Worm (Caenorhabditis elegans): ENCODE measurements around the gene F32D8.7.

DNA sequence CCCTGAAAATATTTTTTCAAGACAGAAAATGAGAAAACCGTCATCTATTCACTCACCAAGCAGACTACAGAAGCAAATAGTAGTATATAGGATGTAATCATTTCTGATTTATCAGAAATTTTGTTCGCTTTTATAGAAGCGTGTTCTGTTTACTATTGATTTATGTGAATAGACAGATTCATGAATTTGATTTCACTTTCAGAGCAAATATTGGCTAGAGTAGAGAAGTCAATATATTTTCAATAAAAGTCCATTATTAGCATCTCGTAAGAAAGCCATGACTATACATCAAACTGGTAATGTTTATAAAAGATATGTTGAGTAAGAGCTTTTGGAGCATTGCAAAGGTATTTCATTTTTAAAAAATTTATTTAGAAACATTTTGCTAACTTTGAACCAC is 33.0 kb downstream of the F32D8.7 start, which contains the start of gene scvp-1:
- TF ChIP-seq pes-1 (GFP tag; IDR thresholded peaks at IDR 0.05) (no peak), ama-1 (optimal IDR thresholded peaks at IDR 0.05) (no peak), ceh-36 (tag; optimal IDR thresholded peaks at IDR 0.05) (no peak), F13C5.2 (tag; optimal IDR thresholded peaks at IDR 0.05) (no peak), B0310.2 (tag; optimal IDR thresholded peaks at IDR 0.05) (no peak), hmg-4 (GFP tag; optimal IDR thresholded peaks at IDR 0.05) (no peak), scrt-1 (GFP tag; IDR thresholded peaks at IDR 0.05) (no peak), sea-1 (GFP tag; conservative IDR thresholded peaks at IDR 0.05) (no peak), ceh-13 (GFP tag; optimal IDR thresholded peaks at IDR 0.05) (no peak), tbx-37 (GFP tag; conservative IDR thresholded peaks at IDR 0.05) (no peak)
